Fruit fly (Drosophila melanogaster) whole organism, embryonic: ENCODE measurements around the gene CG18765.

ENCODE experiments used
- Atf6 ChIP-seq: fragments of 200-800 bp; sonication (Bioruptor generic); IDR thresholded peaks from 2 replicates; pipeline ENCODE4 v1.3.6; 2022; ENCODE audit warnings: missing biosample characterization, missing genetic modification characterization
- CG1024 ChIP-seq: fragments of 200-800 bp; sonication (Bioruptor generic); IDR thresholded peaks from 2 replicates; pipeline ENCODE4 v1.3.6; 2022; ENCODE audit warnings: missing biosample characterization, missing genetic modification characterization
- CG11456 ChIP-seq: fragments of 200-800 bp; sonication (Bioruptor generic); IDR thresholded peaks from 3 replicates; pipeline ENCODE4 v1.3.6; 2022; ENCODE audit warnings: missing biosample characterization, missing genetic modification characterization
- CG11560 ChIP-seq: fragments of 200-800 bp; sonication (Bioruptor generic); IDR thresholded peaks from 3 replicates; pipeline ENCODE4 v1.3.6; 2022; ENCODE audit warnings: missing biosample characterization, missing genetic modification characterization
- CG12104 ChIP-seq: fragments of 200-800 bp; sonication (Bioruptor generic); optimal IDR thresholded peaks from 3 replicates; lab custom pipeline; 2016; ENCODE audit warnings: missing biosample characterization, missing genetic modification characterization
- CG12769 ChIP-seq: fragments of 200-800 bp; sonication (Bioruptor generic); optimal IDR thresholded peaks from 2 replicates; lab custom pipeline; 2019; ENCODE audit warnings: missing biosample characterization, mild to moderate bottlenecking, missing genetic modification characterization, moderate library complexity
- CG14014 ChIP-seq: fragments of 200-800 bp; sonication (Bioruptor generic); IDR thresholded peaks from 2 replicates; pipeline ENCODE4 v1.3.6; 2022; ENCODE audit warnings: missing biosample characterization, missing genetic modification characterization
- CG15011 ChIP-seq: fragments of 200-800 bp; sonication (Bioruptor generic); optimal IDR thresholded peaks from 3 replicates; lab custom pipeline; 2018; ENCODE audit warnings: missing biosample characterization, mild to moderate bottlenecking, missing genetic modification characterization
- CG1602 ChIP-seq: fragments of 200-800 bp; sonication (Bioruptor generic); optimal IDR thresholded peaks from 3 replicates; lab custom pipeline; 2016; ENCODE audit warnings: missing biosample characterization, missing genetic modification characterization
- CG16863 ChIP-seq: fragments of 200-800 bp; sonication (Bioruptor generic); optimal IDR thresholded peaks from 3 replicates; lab custom pipeline; 2016; ENCODE audit warnings: missing biosample characterization, missing genetic modification characterization
- CG17361 ChIP-seq: fragments of 200-800 bp; sonication (Bioruptor generic); IDR thresholded peaks from 3 replicates; pipeline ENCODE4 v1.3.6; 2022; ENCODE audit warnings: missing biosample characterization, missing genetic modification characterization
- CG18011 ChIP-seq: fragments of 200-800 bp; sonication (Bioruptor generic); optimal IDR thresholded peaks from 2 replicates; lab custom pipeline; 2017; ENCODE audit warnings: missing biosample characterization, missing genetic modification characterization, mild to moderate bottlenecking, moderate library complexity, missing genotype
- CG2199 ChIP-seq: fragments of 200-800 bp; sonication (Bioruptor generic); IDR thresholded peaks from 3 replicates; pipeline ENCODE4 v1.3.6; 2022; ENCODE audit warnings: missing biosample characterization, missing genetic modification characterization
- CG31224 ChIP-seq: fragments of 200-800 bp; sonication (Bioruptor generic); IDR thresholded peaks from 2 replicates; pipeline ENCODE4 v1.3.6; 2022; ENCODE audit warnings: missing biosample characterization, missing genetic modification characterization
- CG31441 ChIP-seq: fragments of 200-800 bp; sonication (Bioruptor generic); IDR thresholded peaks from 2 replicates; pipeline ENCODE4 v1.3.6; 2022; ENCODE audit warnings: missing biosample characterization, missing genetic modification characterization
- CG33213 ChIP-seq: fragments of 200-800 bp; sonication (Bioruptor generic); optimal IDR thresholded peaks from 3 replicates; lab custom pipeline; 2016; ENCODE audit warnings: missing biosample characterization, missing genetic modification characterization
- CG33557 ChIP-seq: fragments of 200-800 bp; sonication (Bioruptor generic); optimal IDR thresholded peaks from 2 replicates; lab custom pipeline; 2019; ENCODE audit warnings: missing biosample characterization, mild to moderate bottlenecking, missing genetic modification characterization, moderate library complexity
- CG5953 ChIP-seq: fragments of 200-800 bp; sonication (Bioruptor generic); IDR thresholded peaks from 2 replicates; pipeline ENCODE4 v1.3.6; 2022; ENCODE audit warnings: missing biosample characterization, missing genetic modification characterization
- CG7745 ChIP-seq: fragments of 200-800 bp; sonication (Bioruptor generic); optimal IDR thresholded peaks from 2 replicates; lab custom pipeline; 2018; ENCODE audit warnings: missing biosample characterization, mild to moderate bottlenecking, missing genetic modification characterization, moderate library complexity
- CG8924 ChIP-seq: fragments of 200-800 bp; optimal IDR thresholded peaks from 3 replicates; lab custom pipeline; 2019; ENCODE audit warnings: missing biosample characterization, mild to moderate bottlenecking, missing genetic modification characterization, moderate library complexity
- CG9932 ChIP-seq: fragments of 200-800 bp; sonication (Bioruptor generic); IDR thresholded peaks from 2 replicates; pipeline ENCODE4 v1.3.6; 2022; ENCODE audit warnings: missing biosample characterization, missing genetic modification characterization
- Dip2 ChIP-seq: fragments of 200-800 bp; sonication (Bioruptor generic); IDR thresholded peaks from 2 replicates; pipeline ENCODE4 v1.3.6; 2022; ENCODE audit warnings: missing biosample characterization, missing genetic modification characterization
- Drgx ChIP-seq: fragments of 200-800 bp; sonication (Bioruptor generic); IDR thresholded peaks from 2 replicates; pipeline ENCODE4 v1.3.6; 2022; ENCODE audit warnings: missing biosample characterization, missing genetic modification characterization
- E2f2 ChIP-seq: fragments of 200-800 bp; sonication (Bioruptor generic); IDR thresholded peaks from 2 replicates; pipeline ENCODE4 v1.3.6; 2022; ENCODE audit warnings: missing biosample characterization, missing genetic modification characterization
- Eip74EF ChIP-seq, 2 experiments: fragments of 200-800 bp in 1 of 2; fragments of >200 bp in 1 of 2; sonication (Bioruptor generic) in 1 of 2; optimal IDR thresholded peaks; 2 replicates each; lab custom pipeline; 2017 to 2019; ENCODE audit warnings: missing biosample characterization in 2 of 2, missing genetic modification characterization in 2 of 2, mild to moderate bottlenecking in 1 of 2, moderate library complexity in 1 of 2
- H2.0 ChIP-seq: fragments of 200-800 bp; sonication (Bioruptor generic); IDR thresholded peaks from 2 replicates; pipeline ENCODE4 v1.3.6; 2022; ENCODE audit warnings: missing biosample characterization, missing genetic modification characterization
- Med ChIP-seq: fragments of 200-800 bp; sonication (Bioruptor generic); peaks from one replicate; lab custom pipeline; 2016; ENCODE audit warnings: missing biosample characterization, missing genetic modification characterization, mild to moderate bottlenecking, inconsistent platforms, moderate library complexity
- Mes4 ChIP-seq: fragments of 200-800 bp; sonication (Bioruptor generic); optimal IDR thresholded peaks from 2 replicates; lab custom pipeline; 2016; ENCODE audit warnings: missing biosample characterization, missing genetic modification characterization
- Sin3A ChIP-seq: fragments of >200 bp; optimal IDR thresholded peaks from 2 replicates; lab custom pipeline; 2018
- Sox100B ChIP-seq: fragments of 200-800 bp; sonication (Bioruptor generic); optimal IDR thresholded peaks from 3 replicates; lab custom pipeline; 2018; ENCODE audit warnings: missing biosample characterization, mild to moderate bottlenecking, missing genetic modification characterization
- Ssrp ChIP-seq: fragments of 200-800 bp; sonication (Bioruptor generic); optimal IDR thresholded peaks from 2 replicates; lab custom pipeline; 2018; ENCODE audit warnings: missing biosample characterization, mild to moderate bottlenecking, missing genetic modification characterization, moderate library complexity
- Trl ChIP-seq, 3 experiments: fragments of >200 bp in 2 of 3; fragments of 200-800 bp in 1 of 3; sonication (Bioruptor generic) in 1 of 3; optimal IDR thresholded peaks; 2 replicates in 1 of 3; 3 replicates in 2 of 3; lab custom pipeline; 2016 to 2017; ENCODE audit warnings: missing biosample characterization in 1 of 3, missing genetic modification characterization in 1 of 3
- Usf ChIP-seq: fragments of 200-800 bp; sonication (Bioruptor generic); optimal IDR thresholded peaks from 2 replicates; lab custom pipeline; 2017; ENCODE audit warnings: missing genotype, missing biosample characterization, missing genetic modification characterization
- YL-1 ChIP-seq: fragments of 200-800 bp; sonication (Bioruptor generic); optimal IDR thresholded peaks from 3 replicates; lab custom pipeline; 2017; ENCODE audit warnings: missing biosample characterization, mild to moderate bottlenecking, missing genetic modification characterization
- ab ChIP-seq: fragments of 200-800 bp; sonication (Bioruptor generic); optimal IDR thresholded peaks from 2 replicates; lab custom pipeline; 2016; ENCODE audit warnings: missing biosample characterization, missing genetic modification characterization
- al ChIP-seq: fragments of 200-800 bp; sonication (Bioruptor generic); IDR thresholded peaks from 2 replicates; pipeline ENCODE4 v1.3.6; 2022; ENCODE audit warnings: missing biosample characterization, missing genetic modification characterization
- bigmax ChIP-seq: fragments of 200-800 bp; sonication (Bioruptor generic); optimal IDR thresholded peaks from 2 replicates; lab custom pipeline; 2018; ENCODE audit warnings: missing biosample characterization, mild to moderate bottlenecking, missing genetic modification characterization
- dmrt11E ChIP-seq: fragments of 200-800 bp; sonication (Bioruptor generic); optimal IDR thresholded peaks from 3 replicates; lab custom pipeline; 2018; ENCODE audit warnings: missing biosample characterization, mild to moderate bottlenecking, missing genetic modification characterization, moderate library complexity
- eve ChIP-seq, 2 experiments: fragments of >200 bp; optimal IDR thresholded peaks; 2 replicates each; lab custom pipeline; 2017; ENCODE audit warnings: missing biosample characterization in 2 of 2, missing genetic modification characterization in 2 of 2
- fd102C ChIP-seq: fragments of 200-800 bp; sonication (Bioruptor generic); optimal IDR thresholded peaks from 2 replicates; lab custom pipeline; 2018; ENCODE audit warnings: missing biosample characterization, mild to moderate bottlenecking, missing genetic modification characterization, moderate library complexity
- gfzf ChIP-seq: fragments of 200-800 bp; sonication (Bioruptor generic); optimal IDR thresholded peaks from 2 replicates; lab custom pipeline; 2016; ENCODE audit warnings: missing biosample characterization, mild to moderate bottlenecking, missing genetic modification characterization, moderate library complexity
- h ChIP-seq: fragments of >200 bp; optimal IDR thresholded peaks from 2 replicates; lab custom pipeline; 2017
- lola ChIP-seq, 3 experiments: fragments of >200 bp in 2 of 3; fragments of 200-800 bp in 1 of 3; sonication (Bioruptor generic) in 1 of 3; optimal IDR thresholded peaks; 2 replicates each; lab custom pipeline; 2017 to 2019; ENCODE audit warnings: missing biosample characterization in 3 of 3, missing genetic modification characterization in 3 of 3, mild to moderate bottlenecking in 1 of 3, moderate library complexity in 1 of 3
- mld ChIP-seq: fragments of 200-800 bp; sonication (Bioruptor generic); IDR thresholded peaks from 3 replicates; pipeline ENCODE4 v1.3.6; 2022; ENCODE audit warnings: missing biosample characterization, missing genetic modification characterization; ENCODE audit not compliant: partially characterized antibody
- odd ChIP-seq: fragments of 200-800 bp; sonication (Bioruptor generic); optimal IDR thresholded peaks from 2 replicates; lab custom pipeline; 2017; ENCODE audit warnings: missing biosample characterization, mild to moderate bottlenecking, missing genetic modification characterization
- pros ChIP-seq: fragments of 200-800 bp; sonication (Bioruptor generic); optimal IDR thresholded peaks from 3 replicates; lab custom pipeline; 2019; ENCODE audit warnings: missing biosample characterization, mild to moderate bottlenecking, missing genetic modification characterization, moderate library complexity
- sc ChIP-seq, 3 experiments: fragments of >200 bp in 2 of 3; fragments of 200-800 bp in 1 of 3; sonication (Bioruptor generic) in 1 of 3; optimal IDR thresholded peaks; 2 replicates in 2 of 3; 3 replicates in 1 of 3; lab custom pipeline; 2017; ENCODE audit warnings: mild to moderate bottlenecking in 1 of 3, missing biosample characterization in 1 of 3, missing genetic modification characterization in 1 of 3, missing genetic modification reagents in 1 of 3
- sim ChIP-seq: fragments of 200-800 bp; sonication (Bioruptor generic); IDR thresholded peaks from 2 replicates; pipeline ENCODE4 v1.3.6; 2022; ENCODE audit warnings: missing biosample characterization, missing genetic modification characterization
- tio ChIP-seq: fragments of 200-800 bp; sonication (Bioruptor generic); optimal IDR thresholded peaks from 2 replicates; lab custom pipeline; 2017; ENCODE audit warnings: missing biosample characterization, missing genetic modification characterization, inconsistent platforms
- toy ChIP-seq: fragments of 200-800 bp; sonication (Bioruptor generic); IDR thresholded peaks from 2 replicates; pipeline ENCODE4 v1.3.6; 2022; ENCODE audit warnings: missing biosample characterization, missing genetic modification characterization
- vnd ChIP-seq: fragments of 200-800 bp; sonication (Bioruptor generic); IDR thresholded peaks from 3 replicates; pipeline ENCODE4 v1.3.6; 2022; ENCODE audit warnings: missing biosample characterization, missing genetic modification characterization; ENCODE audit not compliant: partially characterized antibody

CG18765 gene

dm6 chr3R:11678016-11678415, 13.6 kb downstream of the CG18765 start, which contains the start of gene CG18476 (continued):
- TF ChIP-seq CG33213 (peak; percentile 45), CG1602 (GFP tag; lab: Kevin White, UChicago) (peak; percentile 85), mld (GFP tag; lab: Robert Waterston, UW) (no peak), tio (no peak), YL-1 (GFP tag; lab: Kevin White, UChicago) (peak; percentile 69), al (peak; percentile 93), CG8924 (tag; lab: Kevin White, UChicago) (peak; percentile 93), H2.0 (GFP tag; lab: Robert Waterston, UW) (peak; percentile 94), CG18011 (GFP tag; lab: Kevin White, UChicago) (peak; percentile 64), Atf6 (GFP tag; lab: Robert Waterston, UW) (peak; percentile 88), Sin3A (no peak), Mes4 (GFP tag; lab: Kevin White, UChicago) (peak; percentile 51), Sox100B (GFP tag; lab: Kevin White, UChicago) (peak; percentile 90), h (lab: Kevin White, UChicago) (no peak), odd (GFP tag; lab: Kevin White, UChicago) (peak; percentile 74), CG31224 (peak; percentile 86), ab (GFP tag; lab: Kevin White, UChicago) (no peak), Eip74EF (GFP tag; optimal IDR thresholded peaks at IDR 0.05; lab: Kevin White, UChicago) (peak in 1 of 2 experiments; percentile 89), pros (GFP tag; lab: Kevin White, UChicago) (no peak), dmrt11E (peak; percentile 92), lola (GFP tag; optimal IDR thresholded peaks at IDR 0.05; lab: Kevin White, UChicago) (peak in 1 of 3 experiments; percentile 90), toy (GFP tag; lab: Robert Waterston, UW) (peak; percentile 87), CG9932 (peak; percentile 91), E2f2 (GFP tag; lab: Robert Waterston, UW) (peak; percentile 74), Drgx (peak; percentile 95), eve (GFP tag; optimal IDR thresholded peaks at IDR 0.05; lab: Kevin White, UChicago) (no peak), CG16863 (GFP tag; lab: Kevin White, UChicago) (peak; percentile 55), Usf (GFP tag; lab: Kevin White, UChicago) (peak; percentile 81), Trl (optimal IDR thresholded peaks at IDR 0.05; lab: Kevin White, UChicago) (no peak), Trl (GFP tag; optimal IDR thresholded peaks at IDR 0.05; lab: Kevin White, UChicago) (peak; percentile 65), Ssrp (peak; percentile 92), CG12104 (GFP tag; lab: Kevin White, UChicago) (peak; percentile 89), CG31441 (GFP tag; lab: Robert Waterston, UW) (peak; percentile 100), Dip2 (GFP tag; lab: Robert Waterston, UW) (no peak; the same call in 1 of the 2 replicates), CG17361 (GFP tag; lab: Robert Waterston, UW) (peak; percentile 96), CG5953 (GFP tag; lab: Robert Waterston, UW) (peak; percentile 69), CG15011 (peak; percentile 76), CG33557 (GFP tag; lab: Kevin White, UChicago) (peak; percentile 85), gfzf (GFP tag; lab: Kevin White, UChicago) (peak; percentile 75), sim (GFP tag; lab: Robert Waterston, UW) (peak; percentile 67; the same call in 1 of the 2 replicates), Med (peak; percentile 94), CG11560 (peak; percentile 69), sc (optimal IDR thresholded peaks at IDR 0.05; lab: Kevin White, UChicago) (no peak), sc (GFP tag; optimal IDR thresholded peaks at IDR 0.05; lab: Kevin White, UChicago) (peak; percentile 44), CG11456 (GFP tag; lab: Robert Waterston, UW) (peak; percentile 92), CG7745 (tag; lab: Kevin White, UChicago) (no peak), bigmax (GFP tag; lab: Kevin White, UChicago) (no peak), CG2199 (GFP tag; lab: Robert Waterston, UW) (peak; percentile 90), CG14014 (GFP tag; lab: Robert Waterston, UW) (peak; percentile 94), CG12769 (no peak), vnd (no peak), fd102C (GFP tag; lab: Kevin White, UChicago) (peak; percentile 6), CG1024 (GFP tag; lab: Robert Waterston, UW) (peak; percentile 79)
